Fruit fly (Drosophila melanogaster) whole organism, embryonic: ENCODE measurements around the gene Polr3F.

Source experiments
- Atf-2 ChIP-seq: fragments of 200-800 bp; sonication (Bioruptor generic); optimal IDR thresholded peaks from 2 replicates; lab custom pipeline; 2016; ENCODE audit warnings: missing biosample characterization, missing genetic modification characterization
- Atf3 ChIP-seq: fragments of 200-800 bp; sonication (Bioruptor generic); optimal IDR thresholded peaks from 3 replicates; lab custom pipeline; 2016; ENCODE audit warnings: missing biosample characterization, missing genetic modification characterization
- Bgb ChIP-seq: fragments of 200-800 bp; sonication (Bioruptor generic); IDR thresholded peaks from 2 replicates; pipeline ENCODE4 v1.3.6; 2022; ENCODE audit warnings: missing biosample characterization, missing genetic modification characterization; ENCODE audit not compliant: partially characterized antibody
- CG10462 ChIP-seq: fragments of 200-800 bp; sonication (Bioruptor generic); optimal IDR thresholded peaks from 2 replicates; lab custom pipeline; 2016; ENCODE audit warnings: missing biosample characterization, missing genetic modification characterization
- CG11504 ChIP-seq: fragments of 200-800 bp; sonication (Bioruptor generic); optimal IDR thresholded peaks from 3 replicates; lab custom pipeline; 2019; ENCODE audit warnings: missing biosample characterization, mild to moderate bottlenecking, missing genetic modification characterization, moderate library complexity
- CG13287 ChIP-seq: fragments of 200-800 bp; sonication (Bioruptor generic); IDR thresholded peaks from 2 replicates; pipeline ENCODE4 v1.3.6; 2022; ENCODE audit warnings: missing biosample characterization, missing genetic modification characterization; ENCODE audit not compliant: partially characterized antibody
- CG13624 ChIP-seq: fragments of 200-800 bp; sonication (Bioruptor generic); optimal IDR thresholded peaks from 2 replicates; lab custom pipeline; 2016; ENCODE audit warnings: missing biosample characterization, missing genetic modification characterization
- CG17829 ChIP-seq: fragments of 200-800 bp; optimal IDR thresholded peaks from 2 replicates; lab custom pipeline; 2019; ENCODE audit warnings: missing biosample characterization, mild to moderate bottlenecking, missing genetic modification characterization, moderate library complexity
- CG2202 ChIP-seq: fragments of 200-800 bp; sonication (Bioruptor generic); optimal IDR thresholded peaks from 2 replicates; lab custom pipeline; 2018; ENCODE audit warnings: missing biosample characterization, mild to moderate bottlenecking, missing genetic modification characterization
- CG2678 ChIP-seq: fragments of 200-800 bp; sonication (Bioruptor generic); optimal IDR thresholded peaks from 3 replicates; lab custom pipeline; 2019; ENCODE audit warnings: missing biosample characterization, mild to moderate bottlenecking, missing genetic modification characterization, moderate library complexity
- CG31365 ChIP-seq: fragments of 200-800 bp; sonication (Bioruptor generic); optimal IDR thresholded peaks from 2 replicates; lab custom pipeline; 2018; ENCODE audit warnings: missing biosample characterization, mild to moderate bottlenecking, missing genetic modification characterization
- CG3163 ChIP-seq: fragments of 200-800 bp; sonication (Bioruptor generic); optimal IDR thresholded peaks from 3 replicates; lab custom pipeline; 2016; ENCODE audit warnings: missing biosample characterization, missing genetic modification characterization
- CG3838 ChIP-seq: fragments of 200-800 bp; sonication (Bioruptor generic); optimal IDR thresholded peaks from 3 replicates; lab custom pipeline; 2016; ENCODE audit warnings: missing biosample characterization, missing genetic modification characterization
- CG4282 ChIP-seq: fragments of 200-800 bp; sonication (Bioruptor generic); optimal IDR thresholded peaks from 2 replicates; lab custom pipeline; 2016; ENCODE audit warnings: missing biosample characterization, missing genetic modification characterization
- CG7839 ChIP-seq: fragments of 200-800 bp; sonication (Bioruptor generic); optimal IDR thresholded peaks from 3 replicates; lab custom pipeline; 2018; ENCODE audit warnings: missing biosample characterization, mild to moderate bottlenecking, missing genetic modification characterization, moderate library complexity
- CG8478 ChIP-seq: fragments of >200 bp; optimal IDR thresholded peaks from 2 replicates; lab custom pipeline; 2018
- Dad ChIP-seq: fragments of 200-800 bp; sonication (Bioruptor generic); optimal IDR thresholded peaks from 3 replicates; lab custom pipeline; 2016; ENCODE audit warnings: missing biosample characterization, missing genetic modification characterization
- Deaf1 ChIP-seq: fragments of 200-800 bp; optimal IDR thresholded peaks from 3 replicates; lab custom pipeline; 2019; ENCODE audit warnings: missing biosample characterization, mild to moderate bottlenecking, missing genetic modification characterization, moderate library complexity
- Doc2 ChIP-seq: fragments of 200-800 bp; sonication (Bioruptor generic); IDR thresholded peaks from 2 replicates; pipeline ENCODE4 v1.3.6; 2022; ENCODE audit warnings: missing biosample characterization, missing genetic modification characterization
- Ets97D ChIP-seq: fragments of 200-800 bp; sonication (Bioruptor generic); optimal IDR thresholded peaks from 3 replicates; lab custom pipeline; 2016; ENCODE audit warnings: missing biosample characterization, missing genetic modification characterization
- Fer2 ChIP-seq: fragments of 200-800 bp; sonication (Bioruptor generic); optimal IDR thresholded peaks from 2 replicates; lab custom pipeline; 2018; ENCODE audit warnings: missing biosample characterization, mild to moderate bottlenecking, missing genetic modification characterization, moderate library complexity
- H2.0 ChIP-seq: fragments of 200-800 bp; sonication (Bioruptor generic); IDR thresholded peaks from 2 replicates; pipeline ENCODE4 v1.3.6; 2022; ENCODE audit warnings: missing biosample characterization, missing genetic modification characterization
- HLHmδ ChIP-seq: fragments of 200-800 bp; sonication (Bioruptor generic); optimal IDR thresholded peaks from 2 replicates; lab custom pipeline; 2018; ENCODE audit warnings: missing biosample characterization, mild to moderate bottlenecking, missing genetic modification characterization, moderate library complexity
- Kr ChIP-seq: fragments of 200-800 bp; sonication (Bioruptor generic); optimal IDR thresholded peaks from 2 replicates; lab custom pipeline; 2017; ENCODE audit warnings: missing biosample characterization, mild to moderate bottlenecking, missing genetic modification characterization
- MESR4 ChIP-seq: fragments of 200-800 bp; sonication (Bioruptor generic); optimal IDR thresholded peaks from 2 replicates; lab custom pipeline; 2018; ENCODE audit warnings: missing biosample characterization, mild to moderate bottlenecking, missing genetic modification characterization, moderate library complexity
- MTF-1 ChIP-seq: fragments of 200-800 bp; sonication (Bioruptor generic); optimal IDR thresholded peaks from 2 replicates; lab custom pipeline; 2018; ENCODE audit warnings: missing biosample characterization, mild to moderate bottlenecking, missing genetic modification characterization, borderline replicate concordance
- Med ChIP-seq: fragments of 200-800 bp; sonication (Bioruptor generic); peaks from one replicate; lab custom pipeline; 2016; ENCODE audit warnings: missing biosample characterization, missing genetic modification characterization, mild to moderate bottlenecking, inconsistent platforms, moderate library complexity
- Nf-YA ChIP-seq: fragments of 200-800 bp; sonication (Bioruptor generic); IDR thresholded peaks from 2 replicates; pipeline ENCODE4 v1.3.6; 2022; ENCODE audit warnings: missing biosample characterization, missing genetic modification characterization
- Scr ChIP-seq: fragments of 200-800 bp; sonication (Bioruptor generic); IDR thresholded peaks from 2 replicates; pipeline ENCODE4 v1.3.6; 2022; ENCODE audit warnings: missing biosample characterization, missing genetic modification characterization; ENCODE audit not compliant: partially characterized antibody
- Tbp ChIP-seq: fragments of >200 bp; optimal IDR thresholded peaks from 2 replicates; lab custom pipeline; 2018; ENCODE audit warnings: missing biosample characterization, missing genetic modification characterization
- aop ChIP-seq: fragments of 200-800 bp; sonication (Bioruptor generic); IDR thresholded peaks from 2 replicates; pipeline ENCODE4 v1.3.6; 2022; ENCODE audit warnings: missing biosample characterization, missing genetic modification characterization
- bowl ChIP-seq: fragments of 200-800 bp; sonication (Bioruptor generic); IDR thresholded peaks from 2 replicates; pipeline ENCODE4 v1.3.6; 2022; ENCODE audit warnings: missing biosample characterization, missing genetic modification characterization
- caup ChIP-seq: fragments of 200-800 bp; sonication (Bioruptor generic); optimal IDR thresholded peaks from 3 replicates; lab custom pipeline; 2017; ENCODE audit warnings: missing biosample characterization, mild to moderate bottlenecking, missing genetic modification characterization, moderate library complexity; ENCODE audit not compliant: severe bottlenecking
- chm ChIP-seq: fragments of 200-800 bp; sonication (Bioruptor generic); IDR thresholded peaks from 2 replicates; pipeline ENCODE4 v1.3.6; 2022; ENCODE audit warnings: missing biosample characterization, missing genetic modification characterization
- crol ChIP-seq: fragments of 200-800 bp; sonication (Bioruptor generic); IDR thresholded peaks from 2 replicates; pipeline ENCODE4 v1.3.6; 2022; ENCODE audit warnings: missing biosample characterization, missing genetic modification characterization
- dati ChIP-seq: fragments of 200-800 bp; sonication (Bioruptor generic); IDR thresholded peaks from 2 replicates; pipeline ENCODE4 v1.3.6; 2022; ENCODE audit warnings: missing biosample characterization, missing genetic modification characterization
- fd3F ChIP-seq: fragments of 200-800 bp; sonication (Bioruptor generic); optimal IDR thresholded peaks from 2 replicates; lab custom pipeline; 2018; ENCODE audit warnings: missing biosample characterization, mild to moderate bottlenecking, missing genetic modification characterization, moderate library complexity
- fru ChIP-seq: fragments of >200 bp; optimal IDR thresholded peaks from 2 replicates; lab custom pipeline; 2017
- gce ChIP-seq: fragments of 200-800 bp; sonication (Bioruptor generic); IDR thresholded peaks from 3 replicates; pipeline ENCODE4 v1.3.6; 2022; ENCODE audit warnings: missing biosample characterization, missing genetic modification characterization
- ham ChIP-seq: fragments of 200-800 bp; sonication (Bioruptor generic); IDR thresholded peaks from 2 replicates; pipeline ENCODE4 v1.3.6; 2022; ENCODE audit warnings: missing biosample characterization, missing genetic modification characterization
- hb ChIP-seq: fragments of 200-800 bp; sonication (Bioruptor generic); IDR thresholded peaks from 3 replicates; pipeline ENCODE4 v1.3.6; 2022; ENCODE audit warnings: missing biosample characterization, missing genetic modification characterization; ENCODE audit not compliant: partially characterized antibody
- hbn ChIP-seq: fragments of 200-800 bp; sonication (Bioruptor generic); IDR thresholded peaks from 2 replicates; pipeline ENCODE4 v1.3.6; 2022; ENCODE audit warnings: missing biosample characterization, missing genetic modification characterization; ENCODE audit not compliant: partially characterized antibody
- kay ChIP-seq: fragments of 200-800 bp; sonication (Bioruptor generic); optimal IDR thresholded peaks from 2 replicates; lab custom pipeline; 2016; ENCODE audit warnings: missing biosample characterization, missing genetic modification characterization
- lbe ChIP-seq: fragments of 200-800 bp; sonication (Bioruptor generic); optimal IDR thresholded peaks from 2 replicates; lab custom pipeline; 2016; ENCODE audit warnings: missing biosample characterization, mild to moderate bottlenecking, missing genetic modification characterization
- nmo ChIP-seq: fragments of 200-800 bp; sonication (Bioruptor generic); optimal IDR thresholded peaks from 2 replicates; lab custom pipeline; 2018; ENCODE audit warnings: missing biosample characterization, mild to moderate bottlenecking, missing genetic modification characterization, moderate library complexity
- onecut ChIP-seq: fragments of 200-800 bp; sonication (Bioruptor generic); IDR thresholded peaks from 2 replicates; pipeline ENCODE4 v1.3.6; 2022; ENCODE audit warnings: missing biosample characterization, missing genetic modification characterization
- seq ChIP-seq: fragments of 200-800 bp; sonication (Bioruptor generic); IDR thresholded peaks from 2 replicates; pipeline ENCODE4 v1.3.6; 2022; ENCODE audit warnings: missing biosample characterization, missing genetic modification characterization
- slbo ChIP-seq: fragments of 200-800 bp; sonication (Bioruptor generic); IDR thresholded peaks from 2 replicates; pipeline ENCODE4 v1.3.6; 2022; ENCODE audit warnings: missing biosample characterization, missing genetic modification characterization
- sna ChIP-seq: fragments of 200-800 bp; sonication (Bioruptor generic); IDR thresholded peaks from 2 replicates; pipeline ENCODE4 v1.3.6; 2022; ENCODE audit warnings: missing biosample characterization, missing genetic modification characterization; ENCODE audit not compliant: partially characterized antibody
- tup ChIP-seq: fragments of 200-800 bp; sonication (Bioruptor generic); optimal IDR thresholded peaks from 2 replicates; lab custom pipeline; 2016; ENCODE audit warnings: missing biosample characterization, mild to moderate bottlenecking, missing genetic modification characterization, moderate library complexity
- zen2 ChIP-seq: fragments of 200-800 bp; sonication (Bioruptor generic); IDR thresholded peaks from 3 replicates; pipeline ENCODE4 v1.3.6; 2022; ENCODE audit warnings: missing biosample characterization, missing genetic modification characterization; ENCODE audit not compliant: partially characterized antibody

The Polr3F gene

dm6 chr3R:22358810-22359209 lies 8.4 kb downstream of the Polr3F start (continued):
- TF ChIP-seq dati (GFP tag; lab: Robert Waterston, UW) (no peak), Scr (GFP tag; lab: Robert Waterston, UW) (no peak), CG2678 (tag; lab: Kevin White, UChicago) (peak; percentile 81), Deaf1 (tag; lab: Kevin White, UChicago) (peak; percentile 17), sna (GFP tag; lab: Robert Waterston, UW) (no peak), MESR4 (GFP tag; lab: Kevin White, UChicago) (no peak), CG10462 (GFP tag; lab: Kevin White, UChicago) (peak; percentile 66), fru (lab: Kevin White, UChicago) (no peak), slbo (GFP tag; lab: Robert Waterston, UW) (peak; percentile 48; the same call in 1 of the 2 replicates), aop (GFP tag; lab: Robert Waterston, UW) (no peak), Bgb (GFP tag; lab: Robert Waterston, UW) (no peak), Nf-YA (peak; percentile 53; the same call in 1 of the 2 replicates), Doc2 (0 out of 2 replicates have a peak, but pooled peaks have one; percentile 12), onecut (peak; percentile 38), Ets97D (GFP tag; lab: Kevin White, UChicago) (no peak), ham (GFP tag; lab: Robert Waterston, UW) (no peak), CG2202 (tag; lab: Kevin White, UChicago) (peak; percentile 82), CG7839 (tag; lab: Kevin White, UChicago) (peak; percentile 54), chm (peak; percentile 77), Tbp (GFP tag; lab: Kevin White, UChicago) (no peak), HLHmδ (GFP tag; lab: Kevin White, UChicago) (no peak), crol (GFP tag; lab: Robert Waterston, UW) (no peak), Kr (GFP tag; lab: Kevin White, UChicago) (peak; percentile 39), hb (GFP tag; lab: Robert Waterston, UW) (no peak), CG13624 (GFP tag; lab: Kevin White, UChicago) (peak; percentile 27), fd3F (GFP tag; lab: Kevin White, UChicago) (peak; percentile 2), Dad (GFP tag; lab: Kevin White, UChicago) (peak; percentile 29), Atf-2 (peak; percentile 61), CG3163 (GFP tag; lab: Kevin White, UChicago) (no peak), CG8478 (no peak), hbn (GFP tag; lab: Robert Waterston, UW) (no peak), Atf3 (peak; percentile 33), CG17829 (tag; lab: Kevin White, UChicago) (peak; percentile 78), MTF-1 (peak; percentile 44), caup (GFP tag; lab: Kevin White, UChicago) (peak; percentile 43), gce (GFP tag; lab: Robert Waterston, UW) (peak; percentile 23; the same call in 1 of the 3 replicates), nmo (GFP tag; lab: Kevin White, UChicago) (peak; percentile 55), CG4282 (GFP tag; lab: Kevin White, UChicago) (no peak), kay (GFP tag; lab: Kevin White, UChicago) (no peak), zen2 (GFP tag; lab: Robert Waterston, UW) (no peak), tup (GFP tag; lab: Kevin White, UChicago) (peak; percentile 67), seq (GFP tag; lab: Robert Waterston, UW) (peak; percentile 54; the same call in 1 of the 2 replicates), CG31365 (tag; lab: Kevin White, UChicago) (peak; percentile 41), Fer2 (tag; lab: Kevin White, UChicago) (no peak), CG11504 (peak; percentile 75), bowl (GFP tag; lab: Robert Waterston, UW) (peak; percentile 49; the same call in 1 of the 2 replicates), CG13287 (GFP tag; lab: Robert Waterston, UW) (no peak), Med (GFP tag; lab: Kevin White, UChicago) (peak; percentile 76), lbe (GFP tag; lab: Kevin White, UChicago) (peak; percentile 65), H2.0 (GFP tag; lab: Robert Waterston, UW) (peak; percentile 40; the same call in 1 of the 2 replicates), CG3838 (peak; percentile 53)
